Worm (Caenorhabditis elegans) whole organism, L3 larva: ENCODE results near the gene srh-265.

Experiments
- R02D3.7 ChIP-seq: fragments of 150-350 bp; optimal IDR thresholded peaks from 2 replicates; lab custom pipeline; 2014; ENCODE audit warnings: missing biosample characterization, missing genetic modification characterization
- ama-1 ChIP-seq: fragments of 150-350 bp; optimal IDR thresholded peaks from 2 replicates; lab custom pipeline; 2018
- elt-1 ChIP-seq: fragments of 150-350 bp; optimal IDR thresholded peaks from 2 replicates; lab custom pipeline; 2014; ENCODE audit warnings: missing biosample characterization, missing genetic modification characterization
- fos-1 ChIP-seq: fragments of 150-350 bp; optimal IDR thresholded peaks from 2 replicates; lab custom pipeline; 2014; ENCODE audit warnings: missing biosample characterization, missing genetic modification characterization
- lsy-12 ChIP-seq: sonication (generic microtip); optimal IDR thresholded peaks from 2 replicates; lab custom pipeline; 2016; ENCODE audit warnings: mild to moderate bottlenecking, missing genetic modification characterization, missing compliant biosample characterization
- nfya-1 ChIP-seq: sonication (generic microtip); optimal IDR thresholded peaks from 2 replicates; lab custom pipeline; 2017; ENCODE audit warnings: missing genetic modification characterization, mild to moderate bottlenecking, missing compliant biosample characterization, antibody characterized with exemption, moderate library complexity; ENCODE audit not compliant: insufficient read depth
- nhr-11 ChIP-seq: fragments of 150-350 bp; optimal IDR thresholded peaks from 2 replicates; lab custom pipeline; 2014; ENCODE audit warnings: missing biosample characterization, missing genetic modification characterization
- nhr-23 ChIP-seq: fragments of 150-350 bp; optimal IDR thresholded peaks from 2 replicates; lab custom pipeline; 2014; ENCODE audit warnings: missing biosample characterization, missing genetic modification reagents, missing genetic modification characterization
- nhr-237 ChIP-seq: fragments of 150-350 bp; optimal IDR thresholded peaks from 2 replicates; lab custom pipeline; 2014; ENCODE audit warnings: missing biosample characterization, missing genetic modification characterization
- pha-4 ChIP-seq: fragments of 150-350 bp; optimal IDR thresholded peaks from 2 replicates; lab custom pipeline; 2014; ENCODE audit warnings: missing biosample characterization, missing genetic modification reagents, missing genetic modification characterization
- pqm-1 ChIP-seq: fragments of 150-350 bp; optimal IDR thresholded peaks from 2 replicates; lab custom pipeline; 2017; ENCODE audit warnings: missing biosample characterization, missing genetic modification characterization, inconsistent platforms
- tbx-2 ChIP-seq: sonication (generic microtip); optimal IDR thresholded peaks from 2 replicates; lab custom pipeline; 2016; ENCODE audit warnings: mild to moderate bottlenecking, missing genetic modification characterization, missing compliant biosample characterization

- TF ChIP-seq ama-1 (lab: Kevin White, UChicago) (no peak), nhr-237 (tag; lab: Kevin White, UChicago) (no peak), pha-4 (no peak), nhr-11 (tag; lab: Kevin White, UChicago) (no peak), tbx-2 (tag; lab: Kevin White, UChicago) (no peak), nhr-23 (no peak), pqm-1 (tag; lab: Kevin White, UChicago) (no peak), elt-1 (tag; lab: Kevin White, UChicago) (no peak), fos-1 (tag; lab: Kevin White, UChicago) (no peak), lsy-12 (no peak), nfya-1 (no peak), R02D3.7 (tag; lab: Kevin White, UChicago) (no peak)
Measured at ce11 chrV:15398728-15399127, 17.3 kb upstream of the srh-265 start, which contains the start of gene fbxa-199.
